Fruit fly (Drosophila melanogaster) whole organism, embryonic: ENCODE data around the gene Ask1.
A peak's percentile ranks its signal among the peaks of the same experiment; 100 is the strongest.

Experiments used
- Ada2b ChIP-seq: fragments of 200-800 bp; sonication (Bioruptor generic); IDR thresholded peaks from 2 replicates; pipeline ENCODE4 v1.3.6; 2022; ENCODE audit warnings: missing biosample characterization, missing genetic modification characterization
- Antp ChIP-seq: fragments of 200-800 bp; sonication (Bioruptor generic); optimal IDR thresholded peaks from 3 replicates; lab custom pipeline; 2016; ENCODE audit warnings: missing biosample characterization, missing genetic modification characterization
- CG10267 ChIP-seq: fragments of 200-800 bp; sonication (Bioruptor generic); optimal IDR thresholded peaks from 2 replicates; lab custom pipeline; 2018; ENCODE audit warnings: missing biosample characterization, mild to moderate bottlenecking, missing genetic modification characterization, moderate library complexity
- CG11456 ChIP-seq: fragments of 200-800 bp; sonication (Bioruptor generic); IDR thresholded peaks from 3 replicates; pipeline ENCODE4 v1.3.6; 2022; ENCODE audit warnings: missing biosample characterization, missing genetic modification characterization
- CG12659 ChIP-seq: fragments of 200-800 bp; sonication (Bioruptor generic); optimal IDR thresholded peaks from 3 replicates; lab custom pipeline; 2017; ENCODE audit warnings: mild to moderate bottlenecking, missing biosample characterization, missing genetic modification reagents, missing genetic modification characterization
- CG1647 ChIP-seq: fragments of 200-800 bp; sonication (Bioruptor generic); optimal IDR thresholded peaks from 3 replicates; lab custom pipeline; 2016; ENCODE audit warnings: missing biosample characterization, missing genetic modification characterization
- CG17186 ChIP-seq: fragments of 200-800 bp; sonication (Bioruptor generic); optimal IDR thresholded peaks from 3 replicates; lab custom pipeline; 2017; ENCODE audit warnings: missing biosample characterization, missing genetic modification reagents, missing genetic modification characterization
- CG17328 ChIP-seq: fragments of 200-800 bp; sonication (Bioruptor generic); IDR thresholded peaks from 2 replicates; pipeline ENCODE4 v1.3.6; 2022; ENCODE audit warnings: missing biosample characterization, missing genetic modification characterization
- CG18476 ChIP-seq: fragments of 200-800 bp; sonication (Bioruptor generic); optimal IDR thresholded peaks from 2 replicates; lab custom pipeline; 2016; ENCODE audit warnings: missing biosample characterization, mild to moderate bottlenecking, missing genetic modification characterization
- CG2202 ChIP-seq: fragments of 200-800 bp; sonication (Bioruptor generic); optimal IDR thresholded peaks from 2 replicates; lab custom pipeline; 2018; ENCODE audit warnings: missing biosample characterization, mild to moderate bottlenecking, missing genetic modification characterization
- CG2875 ChIP-seq: fragments of 200-800 bp; sonication (Bioruptor generic); optimal IDR thresholded peaks from 2 replicates; lab custom pipeline; 2017; ENCODE audit warnings: missing biosample characterization, mild to moderate bottlenecking, missing genetic modification characterization, missing genetic modification reagents
- CG32532 ChIP-seq: fragments of 200-800 bp; sonication (Bioruptor generic); IDR thresholded peaks from 2 replicates; pipeline ENCODE4 v1.3.6; 2022; ENCODE audit warnings: missing biosample characterization, missing genetic modification characterization
- CG3838 ChIP-seq: fragments of 200-800 bp; sonication (Bioruptor generic); optimal IDR thresholded peaks from 3 replicates; lab custom pipeline; 2016; ENCODE audit warnings: missing biosample characterization, missing genetic modification characterization
- CG3995 ChIP-seq: fragments of 200-800 bp; sonication (Bioruptor generic); optimal IDR thresholded peaks from 3 replicates; lab custom pipeline; 2016; ENCODE audit warnings: missing biosample characterization, missing genetic modification characterization
- CG4282 ChIP-seq: fragments of 200-800 bp; sonication (Bioruptor generic); optimal IDR thresholded peaks from 2 replicates; lab custom pipeline; 2016; ENCODE audit warnings: missing biosample characterization, missing genetic modification characterization
- CG4617 ChIP-seq: fragments of 200-800 bp; sonication (Bioruptor generic); optimal IDR thresholded peaks from 3 replicates; lab custom pipeline; 2016; ENCODE audit warnings: missing biosample characterization, missing genetic modification characterization, borderline replicate concordance
- CG5953 ChIP-seq: fragments of 200-800 bp; sonication (Bioruptor generic); IDR thresholded peaks from 2 replicates; pipeline ENCODE4 v1.3.6; 2022; ENCODE audit warnings: missing biosample characterization, missing genetic modification characterization
- CG6272 ChIP-seq: fragments of 200-800 bp; sonication (Bioruptor generic); IDR thresholded peaks from 2 replicates; pipeline ENCODE4 v1.3.6; 2022; ENCODE audit warnings: missing biosample characterization, missing genetic modification characterization
- CG6813 ChIP-seq: fragments of 200-800 bp; sonication (Bioruptor generic); optimal IDR thresholded peaks from 2 replicates; lab custom pipeline; 2017; ENCODE audit warnings: missing biosample characterization, missing genetic modification characterization, mild to moderate bottlenecking, moderate library complexity, missing genetic modification reagents
- Dip3 ChIP-seq: fragments of 200-800 bp; sonication (Bioruptor generic); optimal IDR thresholded peaks from 3 replicates; lab custom pipeline; 2016; ENCODE audit warnings: missing biosample characterization, missing genetic modification characterization
- Doc2 ChIP-seq: fragments of 200-800 bp; sonication (Bioruptor generic); IDR thresholded peaks from 2 replicates; pipeline ENCODE4 v1.3.6; 2022; ENCODE audit warnings: missing biosample characterization, missing genetic modification characterization
- E2f1 ChIP-seq: fragments of 200-800 bp; sonication (Bioruptor generic); IDR thresholded peaks from 2 replicates; pipeline ENCODE4 v1.3.6; 2022; ENCODE audit warnings: missing biosample characterization, missing genetic modification characterization
- Fer3 ChIP-seq: fragments of 200-800 bp; sonication (Bioruptor generic); optimal IDR thresholded peaks from 2 replicates; lab custom pipeline; 2018; ENCODE audit warnings: missing biosample characterization, mild to moderate bottlenecking, missing genetic modification characterization, moderate library complexity
- GATAe ChIP-seq: fragments of 200-800 bp; sonication (Bioruptor generic); conservative IDR thresholded peaks from 2 replicates; pipeline ENCODE4 v1.3.6; 2022; ENCODE audit warnings: missing biosample characterization, missing genetic modification characterization
- Gug ChIP-seq: fragments of 200-800 bp; sonication (Bioruptor generic); IDR thresholded peaks from 4 replicates; pipeline ENCODE4 v1.3.6; 2022; ENCODE audit warnings: missing biosample characterization, missing genetic modification characterization
- Hey ChIP-seq: fragments of 200-800 bp; sonication (Bioruptor generic); optimal IDR thresholded peaks from 3 replicates; lab custom pipeline; 2018; ENCODE audit warnings: missing biosample characterization, mild to moderate bottlenecking, missing genetic modification characterization
- Kr ChIP-seq: fragments of 200-800 bp; sonication (Bioruptor generic); optimal IDR thresholded peaks from 2 replicates; lab custom pipeline; 2017; ENCODE audit warnings: missing biosample characterization, mild to moderate bottlenecking, missing genetic modification characterization
- Lim3 ChIP-seq: fragments of 200-800 bp; sonication (Bioruptor generic); IDR thresholded peaks from 2 replicates; pipeline ENCODE4 v1.3.6; 2022; ENCODE audit warnings: missing biosample characterization, missing genetic modification characterization
- Oaz ChIP-seq: fragments of 200-800 bp; sonication (Bioruptor generic); IDR thresholded peaks from 2 replicates; pipeline ENCODE4 v1.3.6; 2022; ENCODE audit warnings: missing biosample characterization, missing genetic modification characterization
- Side ChIP-seq: fragments of 200-800 bp; sonication (Bioruptor generic); optimal IDR thresholded peaks from 2 replicates; lab custom pipeline; 2016; ENCODE audit warnings: missing biosample characterization, missing genetic modification characterization
- YL-1 ChIP-seq: fragments of 200-800 bp; sonication (Bioruptor generic); optimal IDR thresholded peaks from 3 replicates; lab custom pipeline; 2017; ENCODE audit warnings: missing biosample characterization, mild to moderate bottlenecking, missing genetic modification characterization
- abd-A ChIP-seq: fragments of 200-800 bp; sonication (Bioruptor generic); optimal IDR thresholded peaks from 3 replicates; lab custom pipeline; 2019; ENCODE audit warnings: missing biosample characterization, mild to moderate bottlenecking, missing genetic modification characterization, moderate library complexity
- bab2 ChIP-seq: fragments of 200-800 bp; sonication (Bioruptor generic); optimal IDR thresholded peaks from 2 replicates; lab custom pipeline; 2016; ENCODE audit warnings: missing biosample characterization, missing genetic modification characterization
- bigmax ChIP-seq: fragments of 200-800 bp; sonication (Bioruptor generic); optimal IDR thresholded peaks from 2 replicates; lab custom pipeline; 2018; ENCODE audit warnings: missing biosample characterization, mild to moderate bottlenecking, missing genetic modification characterization
- ci ChIP-seq: fragments of 200-800 bp; sonication (Bioruptor generic); IDR thresholded peaks from 3 replicates; pipeline ENCODE4 v1.3.6; 2022; ENCODE audit warnings: missing biosample characterization, missing genetic modification characterization
- dan ChIP-seq: fragments of 200-800 bp; sonication (Bioruptor generic); IDR thresholded peaks from 2 replicates; pipeline ENCODE4 v1.3.6; 2022; ENCODE audit warnings: missing biosample characterization, missing genetic modification characterization
- ewg ChIP-seq: fragments of 200-800 bp; sonication (Bioruptor generic); optimal IDR thresholded peaks from 3 replicates; lab custom pipeline; 2017; ENCODE audit warnings: mild to moderate bottlenecking, missing biosample characterization, missing genetic modification reagents, missing genetic modification characterization
- fd96Cb ChIP-seq: fragments of 200-800 bp; sonication (Bioruptor generic); optimal IDR thresholded peaks from 2 replicates; lab custom pipeline; 2018; ENCODE audit warnings: missing biosample characterization, mild to moderate bottlenecking, missing genetic modification characterization, moderate library complexity
- gem ChIP-seq: fragments of 200-800 bp; sonication (Bioruptor generic); optimal IDR thresholded peaks from 2 replicates; lab custom pipeline; 2019; ENCODE audit warnings: missing biosample characterization, mild to moderate bottlenecking, missing genetic modification characterization, moderate library complexity
- grn ChIP-seq: fragments of 200-800 bp; sonication (Bioruptor generic); optimal IDR thresholded peaks from 3 replicates; lab custom pipeline; 2017; ENCODE audit warnings: missing biosample characterization, missing genetic modification characterization
- h ChIP-seq: fragments of >200 bp; optimal IDR thresholded peaks from 2 replicates; lab custom pipeline; 2017
- kah ChIP-seq: fragments of 200-800 bp; sonication (Bioruptor generic); optimal IDR thresholded peaks from 2 replicates; lab custom pipeline; 2018; ENCODE audit warnings: missing biosample characterization, mild to moderate bottlenecking, missing genetic modification characterization
- kay ChIP-seq: fragments of 200-800 bp; sonication (Bioruptor generic); optimal IDR thresholded peaks from 2 replicates; lab custom pipeline; 2016; ENCODE audit warnings: missing biosample characterization, missing genetic modification characterization
- lmd ChIP-seq: fragments of 200-800 bp; sonication (Bioruptor generic); IDR thresholded peaks from 2 replicates; pipeline ENCODE4 v1.3.6; 2022; ENCODE audit warnings: missing biosample characterization, missing genetic modification characterization
- repo ChIP-seq: fragments of 200-800 bp; sonication (Bioruptor generic); optimal IDR thresholded peaks from 2 replicates; lab custom pipeline; 2016; ENCODE audit warnings: missing biosample characterization, missing genetic modification characterization
- scrt ChIP-seq: fragments of 200-800 bp; sonication (Bioruptor generic); optimal IDR thresholded peaks from 2 replicates; lab custom pipeline; 2018; ENCODE audit warnings: missing biosample characterization, mild to moderate bottlenecking, missing genetic modification characterization, moderate library complexity
- sima ChIP-seq: fragments of 200-800 bp; sonication (Bioruptor generic); optimal IDR thresholded peaks from 2 replicates; lab custom pipeline; 2016; ENCODE audit warnings: missing biosample characterization, missing genetic modification characterization
- sqz ChIP-seq: fragments of 200-800 bp; sonication (Bioruptor generic); optimal IDR thresholded peaks from 3 replicates; lab custom pipeline; 2018; ENCODE audit warnings: missing biosample characterization, mild to moderate bottlenecking, missing genetic modification characterization
- twi ChIP-seq: fragments of 200-800 bp; optimal IDR thresholded peaks from 2 replicates; lab custom pipeline; 2019; ENCODE audit warnings: missing biosample characterization, mild to moderate bottlenecking, missing genetic modification characterization, moderate library complexity
- unc-4 ChIP-seq: fragments of 200-800 bp; sonication (Bioruptor generic); IDR thresholded peaks from 2 replicates; pipeline ENCODE4 v1.3.6; 2022; ENCODE audit warnings: missing biosample characterization, missing genetic modification characterization; ENCODE audit not compliant: partially characterized antibody
- vfl ChIP-seq: fragments of 200-800 bp; sonication (Bioruptor generic); optimal IDR thresholded peaks from 2 replicates; lab custom pipeline; 2016; ENCODE audit warnings: missing biosample characterization, missing genetic modification characterization

Ask1 gene

DNA sequence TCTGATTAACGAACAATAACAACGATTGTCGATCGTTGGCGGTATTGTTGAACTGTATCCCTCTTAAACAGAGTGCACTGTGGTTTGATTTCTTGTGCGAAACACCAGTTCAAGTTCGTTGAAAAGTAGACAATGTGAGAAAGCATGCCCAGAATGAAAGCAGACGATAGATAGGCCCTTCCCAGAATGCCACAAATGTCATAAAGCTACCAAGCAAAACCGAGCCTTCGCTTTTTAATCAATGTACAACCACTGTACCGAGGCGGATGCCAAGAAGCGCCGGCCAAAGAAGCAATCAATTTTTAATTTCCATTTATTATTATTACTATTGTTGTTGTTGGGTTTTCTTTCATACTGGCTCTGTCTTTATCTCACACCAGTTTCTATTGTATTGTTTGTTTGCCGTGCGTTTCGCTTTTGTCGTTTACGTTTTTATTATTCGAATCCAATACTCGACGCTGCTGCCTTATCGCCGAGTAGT lies 29.4 kb downstream of the Ask1 start (continued):
- peak; percentile 76 for TF ChIP-seq CG18476 (GFP tag; lab: Kevin White, UChicago)
- TF ChIP-seq lmd, result peak; percentile 87
- TF ChIP-seq unc-4 (GFP tag; lab: Robert Waterston, UW), result no peak
- TF ChIP-seq CG6272 (GFP tag; lab: Robert Waterston, UW), result peak; percentile 58; the same call in 1 of the 2 replicates
- peak; percentile 40 for TF ChIP-seq CG2202 (tag; lab: Kevin White, UChicago)
- TF ChIP-seq Antp, result peak; percentile 89
- TF ChIP-seq kay (GFP tag; lab: Kevin White, UChicago), result peak; percentile 65
- no peak for TF ChIP-seq sima (GFP tag; lab: Kevin White, UChicago)
- peak; percentile 67 for TF ChIP-seq repo (GFP tag; lab: Kevin White, UChicago)
- TF ChIP-seq CG6813, result peak; percentile 83
- TF ChIP-seq E2f1 (GFP tag; lab: Robert Waterston, UW), result peak; percentile 89
- 0 out of 2 replicates have a peak, but pooled peaks have one; percentile 37 for TF ChIP-seq Doc2
- TF ChIP-seq CG32532, result peak; percentile 91
- peak; percentile 51 for TF ChIP-seq Dip3
- no peak for TF ChIP-seq Kr (GFP tag; lab: Kevin White, UChicago)
- no peak for TF ChIP-seq sqz (GFP tag; lab: Kevin White, UChicago)
- peak; percentile 82 for TF ChIP-seq vfl (GFP tag; lab: Kevin White, UChicago)
- TF ChIP-seq CG3838 (GFP tag; lab: Kevin White, UChicago), result peak; percentile 65
- TF ChIP-seq CG2875 (GFP tag; lab: Kevin White, UChicago), result peak; percentile 68
- peak; percentile 54 for TF ChIP-seq scrt (GFP tag; lab: Kevin White, UChicago)
- TF ChIP-seq CG4282, result peak; percentile 73
- TF ChIP-seq Side (GFP tag; lab: Kevin White, UChicago), result peak; percentile 53
- TF ChIP-seq Hey, result peak; percentile 17
- TF ChIP-seq bab2 (GFP tag; lab: Kevin White, UChicago), result peak; percentile 52
- no peak for TF ChIP-seq YL-1 (GFP tag; lab: Kevin White, UChicago)
- peak; percentile 87 for TF ChIP-seq CG11456 (GFP tag; lab: Robert Waterston, UW)
- TF ChIP-seq gem (tag; lab: Kevin White, UChicago), result peak; percentile 89
- TF ChIP-seq h (lab: Kevin White, UChicago), result no peak
- TF ChIP-seq fd96Cb (tag; lab: Kevin White, UChicago), result peak; percentile 78
- TF ChIP-seq CG17328 (GFP tag; lab: Robert Waterston, UW), result peak; percentile 91
- peak; percentile 74 for TF ChIP-seq Fer3
- TF ChIP-seq Lim3 (GFP tag; lab: Robert Waterston, UW), result peak; percentile 66
- peak; percentile 90 for TF ChIP-seq Ada2b (GFP tag; lab: Robert Waterston, UW)
- no peak for TF ChIP-seq dan (GFP tag; lab: Robert Waterston, UW)
- no peak for TF ChIP-seq twi (tag; lab: Kevin White, UChicago)
- TF ChIP-seq bigmax, result no peak
- no peak for TF ChIP-seq abd-A (tag; lab: Kevin White, UChicago)
- peak; percentile 81 for TF ChIP-seq CG12659 (GFP tag; lab: Kevin White, UChicago)
- peak; percentile 29 for TF ChIP-seq CG3995 (GFP tag; lab: Kevin White, UChicago)
- TF ChIP-seq CG4617 (GFP tag; lab: Kevin White, UChicago), result peak; percentile 55
- TF ChIP-seq ewg (GFP tag; lab: Kevin White, UChicago), result peak; percentile 73
- no peak for TF ChIP-seq grn (GFP tag; lab: Kevin White, UChicago)
- TF ChIP-seq kah (GFP tag; lab: Kevin White, UChicago), result peak; percentile 15
- TF ChIP-seq ci, result peak; percentile 95
- TF ChIP-seq Oaz (GFP tag; lab: Robert Waterston, UW), result peak; percentile 69
- TF ChIP-seq CG1647 (GFP tag; lab: Kevin White, UChicago), result peak; percentile 82
- peak; percentile 90 for TF ChIP-seq Gug
- peak; percentile 52 for TF ChIP-seq CG10267 (tag; lab: Kevin White, UChicago)
- TF ChIP-seq CG17186 (GFP tag; lab: Kevin White, UChicago), result peak; percentile 57
- TF ChIP-seq GATAe (GFP tag; lab: Robert Waterston, UW), result peak; percentile 38; the same call in 1 of the 2 replicates
- peak; percentile 79 for TF ChIP-seq CG5953 (GFP tag; lab: Robert Waterston, UW)
